Fruit fly (Drosophila melanogaster) whole organism, larva: ENCODE data around the gene Hasp.

Source experiments
- noc ChIP-seq: fragments of 200-800 bp; sonication (Bioruptor generic); optimal IDR thresholded peaks from 3 replicates; lab custom pipeline; 2019; ENCODE audit warnings: missing biosample characterization, mild to moderate bottlenecking, missing genetic modification characterization, moderate library complexity

Hasp gene

DNA sequence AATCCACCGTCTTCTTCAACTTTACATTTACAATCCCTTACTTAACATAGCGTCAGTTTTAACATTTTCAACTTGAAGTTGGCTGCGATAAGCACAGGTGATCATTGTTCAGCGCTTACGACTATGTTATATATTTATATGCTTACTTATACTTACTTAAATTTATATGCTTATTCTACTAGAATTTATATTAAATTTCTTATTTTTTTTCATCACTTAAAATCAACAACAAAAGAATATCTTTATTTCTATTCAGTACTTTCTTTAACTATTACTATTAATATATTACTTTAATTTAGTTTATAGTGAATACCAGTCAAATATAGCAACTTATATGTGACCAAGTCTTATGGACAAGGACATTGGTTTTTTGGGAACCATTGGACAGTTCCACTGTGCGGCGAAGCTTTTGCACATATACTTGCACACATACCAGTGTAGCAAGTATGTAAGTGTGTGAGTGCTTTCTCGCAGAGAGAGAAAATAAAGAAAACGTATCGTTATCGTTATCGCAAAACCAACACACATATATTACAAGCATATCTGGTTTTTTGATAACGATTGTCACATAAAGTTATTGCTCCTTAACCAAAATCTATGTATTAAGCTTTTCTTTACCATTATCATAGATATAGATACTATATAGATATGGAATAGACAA lies at the start of gene Hasp:
Gene Hasp, minus strand, starts transcription at position 51 of the 661 bp plus-strand sequence.
- TF ChIP-seq noc (tag; lab: Kevin White, UChicago): no peak

DNA sequence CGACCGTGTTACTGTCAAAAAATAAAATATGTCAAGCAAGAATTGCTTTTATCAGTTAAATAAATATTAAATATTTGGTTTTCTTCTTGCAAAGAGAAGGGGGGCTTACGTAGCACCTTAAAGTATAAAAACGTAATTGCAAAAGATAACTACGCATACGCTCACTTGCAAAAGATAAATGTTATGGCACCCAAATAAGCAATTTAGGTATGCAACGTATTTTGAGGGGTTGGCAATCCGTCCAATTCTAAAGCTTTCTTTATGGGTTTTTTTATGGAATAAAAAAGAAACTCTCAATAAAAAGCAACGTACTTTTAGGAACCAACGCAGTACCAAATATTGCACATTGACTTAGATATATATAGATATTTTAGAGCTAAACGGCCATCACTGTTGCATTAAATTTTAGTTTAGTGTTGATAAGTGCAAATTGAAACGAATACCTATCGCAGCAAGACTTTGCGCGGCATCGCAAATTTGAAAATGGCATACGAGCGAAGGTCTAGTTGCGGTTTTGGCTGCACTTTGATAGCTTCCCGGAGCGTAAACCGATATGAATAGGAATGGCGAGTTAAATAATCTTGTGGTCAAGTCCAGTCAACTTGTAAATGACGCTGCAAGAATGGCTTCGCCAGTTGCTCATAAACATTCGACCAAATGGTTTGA lies 48.4 kb upstream of the Hasp start, which contains the start of gene CG13077:
Gene CG13077, plus strand, starts transcription at position 631 of the 666 bp plus-strand sequence.
- no peak for TF ChIP-seq noc (tag; lab: Kevin White, UChicago)

DNA sequence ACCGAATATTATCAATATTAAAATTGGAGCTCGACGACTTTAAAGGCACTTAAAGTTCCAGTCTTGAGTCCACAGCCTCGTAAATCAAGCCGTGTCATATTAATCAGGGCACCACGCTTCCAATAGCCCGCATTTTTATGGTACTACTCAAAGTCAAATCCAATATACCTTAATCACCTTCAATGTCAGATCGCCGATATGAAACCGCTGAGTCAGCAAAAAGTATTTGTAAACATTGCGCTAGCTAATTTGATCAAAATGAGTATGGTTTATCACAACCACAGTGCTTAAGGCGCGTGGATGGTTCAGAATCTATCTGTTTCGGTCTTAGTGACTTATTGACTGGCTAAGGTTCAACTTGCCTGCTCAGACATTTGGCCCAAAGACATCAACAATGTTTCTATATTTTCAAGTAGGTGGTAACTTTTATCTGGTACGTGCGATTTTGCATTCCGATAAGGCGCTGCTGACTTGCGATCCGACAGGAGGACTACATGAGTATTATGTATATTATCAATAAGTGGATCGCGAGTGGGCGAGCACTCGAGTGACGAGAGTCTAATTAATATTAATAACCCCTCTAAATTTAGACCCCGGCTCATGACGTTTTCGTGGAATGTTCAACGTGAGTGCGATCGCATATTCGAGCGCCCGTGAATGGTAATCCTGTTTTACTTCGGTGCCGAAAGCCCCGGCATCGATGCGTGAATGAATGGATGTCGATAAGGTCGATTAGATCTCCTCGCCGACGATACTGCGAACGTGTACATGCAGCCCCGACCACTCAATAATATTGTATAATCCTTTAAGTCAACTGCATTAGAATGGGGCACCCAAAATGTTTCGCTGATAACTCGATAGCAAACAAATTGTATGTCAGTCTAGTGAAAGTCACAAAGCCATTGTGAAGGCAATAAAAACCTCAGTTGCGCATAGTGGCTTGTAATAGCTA lies 46.3 kb upstream of the Hasp start, which contains the start of gene CG13078:
Gene CG13078, plus strand, starts transcription at position 902 of the 952 bp plus-strand sequence.
- TF ChIP-seq noc (tag; lab: Kevin White, UChicago): peak; percentile 80

DNA sequence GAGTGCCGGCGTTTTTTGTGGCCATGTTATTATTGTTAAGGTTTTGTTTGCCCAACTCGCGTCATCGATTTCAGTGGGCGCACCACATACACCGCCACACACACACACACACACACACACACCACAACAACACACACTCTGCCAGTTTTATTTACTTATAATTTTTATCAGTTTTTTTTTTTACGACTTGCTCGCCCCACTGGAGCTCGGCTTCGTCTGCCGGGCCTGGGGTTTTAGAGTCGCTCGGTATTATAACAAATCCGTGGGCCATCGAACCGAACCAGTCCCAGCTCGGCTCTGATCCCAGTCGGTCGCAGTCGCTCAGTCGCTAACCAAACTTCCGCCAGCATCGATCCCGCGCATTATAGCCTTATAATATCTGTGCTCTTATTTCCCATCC lies 32.4 kb upstream of the Hasp start:
- TF ChIP-seq noc (tag; lab: Kevin White, UChicago): no peak

- TF ChIP-seq noc (tag; lab: Kevin White, UChicago): no peak
Measured at dm6 chr2L:19548158-19548557, 31.2 kb upstream of the Hasp start, which contains the start of gene Tep4. Gene Tep4 (plus strand): TSS chr2L:19548507.

DNA sequence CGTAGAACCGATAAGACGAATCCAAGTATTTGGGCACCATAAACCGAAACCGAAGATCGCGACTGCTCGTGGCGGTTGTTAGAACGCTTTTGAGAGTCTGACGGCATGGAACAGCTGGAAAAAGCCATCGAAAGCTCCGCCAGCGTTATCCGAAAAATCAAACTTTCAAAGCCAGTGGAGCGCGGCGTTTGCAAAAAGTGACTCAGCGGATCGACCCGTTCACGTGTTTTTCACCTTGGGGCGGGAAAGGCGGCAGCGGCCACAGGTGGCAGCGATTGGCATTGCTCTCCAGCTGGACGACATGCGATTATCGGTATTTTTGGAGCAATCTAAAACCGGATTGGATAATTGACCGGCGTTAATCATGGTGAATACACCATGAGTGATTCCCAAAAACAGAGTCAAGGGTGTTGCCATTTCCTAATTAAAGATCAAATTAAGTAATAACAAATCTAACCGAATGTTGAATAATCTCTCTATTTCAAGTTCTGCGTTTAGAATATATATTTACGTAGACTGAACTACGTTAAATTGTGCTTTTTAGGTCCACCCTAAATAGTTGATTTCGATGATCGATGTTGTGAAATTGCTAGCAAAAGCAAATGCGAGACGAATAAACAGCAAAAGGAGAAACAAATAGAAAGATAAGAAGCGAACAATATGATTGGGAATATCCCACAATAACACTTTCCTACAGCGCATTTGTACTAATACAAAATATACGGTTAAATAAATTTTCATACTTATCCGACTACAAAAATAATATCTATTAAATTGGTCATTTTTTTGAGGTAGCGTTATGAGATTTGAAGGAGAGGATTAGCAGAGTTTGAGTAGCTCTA lies 30.1 kb upstream of the Hasp start, which contains the start of gene CG10337:
Gene CG10337, minus strand, starts transcription at position 91 of the 842 bp plus-strand sequence.
- TF ChIP-seq noc (tag; lab: Kevin White, UChicago): peak; percentile 86

- TF ChIP-seq noc (tag; lab: Kevin White, UChicago): peak; percentile 68
Measured at dm6 chr2L:19543010-19543564, 26.1 kb upstream of the Hasp start.

dm6 chr2L:19542268-19542773 lies 25.3 kb upstream of the Hasp start:
- no peak for TF ChIP-seq noc (tag; lab: Kevin White, UChicago)

DNA sequence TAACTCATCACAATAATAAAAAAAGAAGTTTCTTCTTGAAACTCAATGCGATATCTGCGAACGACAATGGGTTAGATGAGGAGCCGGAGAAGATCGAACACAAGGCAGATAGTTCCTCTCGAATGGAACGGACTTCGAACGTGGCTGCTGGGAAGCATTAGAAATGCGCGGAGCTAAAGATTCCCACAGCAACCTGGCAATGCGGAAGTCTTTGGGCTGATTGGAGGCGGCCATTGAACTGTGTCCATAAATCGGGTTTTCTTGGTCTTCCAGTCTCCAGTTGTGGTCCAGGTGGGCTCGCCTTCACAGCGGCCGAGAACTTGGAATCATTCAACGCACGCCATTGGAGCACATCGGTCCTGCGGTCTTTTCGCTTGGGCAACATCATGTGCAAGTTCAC lies 23.3 kb upstream of the Hasp start, which contains the start of gene CG13081:
Gene CG13081, plus strand, starts transcription at position 301 of the 400 bp plus-strand sequence.
- no peak for TF ChIP-seq noc (tag; lab: Kevin White, UChicago)

- peak; percentile 68 for TF ChIP-seq noc (tag; lab: Kevin White, UChicago)
Measured at dm6 chr2L:19537779-19538456, 20.9 kb upstream of the Hasp start, which contains the start of gene CG13082. Gene CG13082 (plus strand): TSS chr2L:19538425.

- no peak for TF ChIP-seq noc (tag; lab: Kevin White, UChicago)
Measured at dm6 chr2L:19535234-19535633, 18.2 kb upstream of the Hasp start, which contains the start of gene CG31697. Gene CG31697 (plus strand): TSS chr2L:19535448.

dm6 chr2L:19533247-19533646 lies 16.2 kb upstream of the Hasp start, which contains the start of gene CG33116:
Gene CG33116 (plus strand): TSS chr2L:19533479.
- peak; percentile 74 for TF ChIP-seq noc (tag; lab: Kevin White, UChicago)

- no peak for TF ChIP-seq noc (tag; lab: Kevin White, UChicago)
Measured at dm6 chr2L:19530092-19530491, 13.1 kb upstream of the Hasp start, which contains the start of gene CG10165. Gene CG10165 (minus strand): TSS chr2L:19530305.
